Worm (Caenorhabditis elegans) whole organism, late embryonic: ENCODE results near the gene ZK1127.5.

Experiments used
- C08G9.2 ChIP-seq: sonication (generic microtip); optimal IDR thresholded peaks from 2 replicates; lab custom pipeline; 2016; ENCODE audit warnings: mild to moderate bottlenecking, missing genetic modification characterization, moderate library complexity, missing compliant biosample characterization
- C38D4.7 ChIP-seq: fragments of 200-800 bp; sonication (Bioruptor generic); optimal IDR thresholded peaks from 2 replicates; lab custom pipeline; 2018; ENCODE audit warnings: mild to moderate bottlenecking, missing genetic modification characterization, moderate library complexity, missing compliant biosample characterization
- F13H6.1 ChIP-seq: sonication (generic microtip); optimal IDR thresholded peaks from 2 replicates; lab custom pipeline; 2016; ENCODE audit warnings: missing genetic modification characterization, missing compliant biosample characterization
- K09A11.1 ChIP-seq: sonication (generic microtip); optimal IDR thresholded peaks from 2 replicates; lab custom pipeline; 2017; ENCODE audit warnings: antibody characterized with exemption, mild to moderate bottlenecking, missing genetic modification characterization, missing compliant biosample characterization; ENCODE audit not compliant: insufficient read depth
- Y22D7AL.16 ChIP-seq: sonication (generic microtip); optimal IDR thresholded peaks from 2 replicates; lab custom pipeline; 2016; ENCODE audit warnings: missing genetic modification characterization, missing compliant biosample characterization
- ahr-1 ChIP-seq: sonication (generic microtip); optimal IDR thresholded peaks from 2 replicates; lab custom pipeline; 2016; ENCODE audit warnings: missing genetic modification characterization, missing compliant biosample characterization
- ceh-14 ChIP-seq: sonication (generic microtip); optimal IDR thresholded peaks from 2 replicates; lab custom pipeline; 2016; ENCODE audit warnings: missing genotype, missing genetic modification characterization, missing compliant biosample characterization
- ceh-18 ChIP-seq: sonication (generic microtip); optimal IDR thresholded peaks from 2 replicates; lab custom pipeline; 2016; ENCODE audit warnings: missing genetic modification characterization, missing compliant biosample characterization
- ceh-2 ChIP-seq: sonication (generic microtip); optimal IDR thresholded peaks from 2 replicates; lab custom pipeline; 2016; ENCODE audit warnings: missing genotype, missing genetic modification characterization, missing compliant biosample characterization
- ceh-22 ChIP-seq: sonication (generic microtip); optimal IDR thresholded peaks from 2 replicates; lab custom pipeline; 2017; ENCODE audit warnings: missing biosample characterization, missing genetic modification characterization
- ceh-45 ChIP-seq: fragments of 200-800 bp; sonication (Bioruptor generic); IDR thresholded peaks from 2 replicates; pipeline ENCODE4 v1.3.6; 2022; ENCODE audit warnings: missing genetic modification reagents, missing genetic modification characterization, missing compliant biosample characterization
- ceh-48 ChIP-seq: sonication (generic microtip); optimal IDR thresholded peaks from 2 replicates; lab custom pipeline; 2016; ENCODE audit warnings: missing genetic modification characterization, inconsistent platforms, missing compliant biosample characterization
- ceh-9 ChIP-seq: sonication (generic microtip); optimal IDR thresholded peaks from 2 replicates; lab custom pipeline; 2016; ENCODE audit warnings: mild to moderate bottlenecking, missing genetic modification characterization, inconsistent platforms, missing compliant biosample characterization
- elt-2 ChIP-seq: sonication (generic microtip); optimal IDR thresholded peaks from 2 replicates; lab custom pipeline; 2016; ENCODE audit warnings: missing genetic modification reagents, missing genetic modification characterization, missing compliant biosample characterization
- elt-4 ChIP-seq: sonication (generic microtip); optimal IDR thresholded peaks from 2 replicates; lab custom pipeline; 2016; ENCODE audit warnings: missing genetic modification characterization, missing compliant biosample characterization
- eyg-1 ChIP-seq: sonication (generic microtip); optimal IDR thresholded peaks from 2 replicates; lab custom pipeline; 2016; ENCODE audit warnings: missing genotype, missing genetic modification characterization, missing compliant biosample characterization
- fax-1 ChIP-seq: sonication (generic microtip); optimal IDR thresholded peaks from 2 replicates; lab custom pipeline; 2016; ENCODE audit warnings: missing genotype, missing genetic modification characterization, missing compliant biosample characterization
- fkh-10 ChIP-seq: fragments of 150-350 bp; optimal IDR thresholded peaks from 2 replicates; lab custom pipeline; 2014; ENCODE audit warnings: missing biosample characterization, missing genetic modification reagents, missing genetic modification characterization
- fkh-6 ChIP-seq: sonication (generic microtip); optimal IDR thresholded peaks from 2 replicates; lab custom pipeline; 2016; ENCODE audit warnings: missing genetic modification characterization, missing compliant biosample characterization
- hlh-15 ChIP-seq: sonication (generic microtip); optimal IDR thresholded peaks from 2 replicates; lab custom pipeline; 2016; ENCODE audit warnings: missing genetic modification characterization, missing compliant biosample characterization
- hlh-6 ChIP-seq: sonication (generic microtip); optimal IDR thresholded peaks from 2 replicates; lab custom pipeline; 2016; ENCODE audit warnings: missing genotype, missing genetic modification characterization, missing compliant biosample characterization
- madf-2 ChIP-seq: sonication (generic microtip); optimal IDR thresholded peaks from 2 replicates; lab custom pipeline; 2017; ENCODE audit warnings: missing genetic modification characterization, missing compliant biosample characterization
- pha-2 ChIP-seq: sonication (generic microtip); optimal IDR thresholded peaks from 2 replicates; lab custom pipeline; 2017; ENCODE audit warnings: mild to moderate bottlenecking, missing genetic modification characterization, missing compliant biosample characterization
- pha-4 ChIP-seq: fragments of 150-350 bp; optimal IDR thresholded peaks from 2 replicates; lab custom pipeline; 2018; ENCODE audit warnings: missing biosample characterization, missing genetic modification reagents, missing genetic modification characterization
- pqm-1 ChIP-seq: sonication (generic microtip); optimal IDR thresholded peaks from 2 replicates; lab custom pipeline; 2016; ENCODE audit warnings: missing genetic modification characterization, missing compliant biosample characterization
- pros-1 ChIP-seq: fragments of 150-350 bp; optimal IDR thresholded peaks from 2 replicates; lab custom pipeline; 2014; ENCODE audit warnings: missing biosample characterization, missing genetic modification reagents, missing genetic modification characterization
- rnt-1 ChIP-seq: sonication (generic microtip); optimal IDR thresholded peaks from 2 replicates; lab custom pipeline; 2016; ENCODE audit warnings: missing genetic modification characterization, missing compliant biosample characterization
- sox-2 ChIP-seq: fragments of 200-800 bp; sonication (Bioruptor generic); IDR thresholded peaks from 2 replicates; pipeline ENCODE4 v1.3.6; 2022; ENCODE audit warnings: missing genetic modification reagents, missing genetic modification characterization, missing compliant biosample characterization
- syd-9 ChIP-seq: sonication (generic microtip); optimal IDR thresholded peaks from 2 replicates; lab custom pipeline; 2016; ENCODE audit warnings: mild to moderate bottlenecking, missing genetic modification characterization, moderate library complexity, missing compliant biosample characterization
- ttx-3 ChIP-seq: sonication (generic microtip); optimal IDR thresholded peaks from 2 replicates; lab custom pipeline; 2016; ENCODE audit warnings: missing genetic modification reagents, missing genetic modification characterization, missing compliant biosample characterization
- unc-3 ChIP-seq, 2 experiments: fragments of 200-800 bp in 1 of 2; sonication (Bioruptor generic) in 1 of 2; sonication (generic microtip) in 1 of 2; conservative IDR thresholded peaks in 1 of 2; optimal IDR thresholded peaks in 1 of 2; 2 replicates each; pipeline versions ENCODE4 v1.3.6 to Lab custom; 2016 to 2022; ENCODE audit warnings: missing compliant biosample characterization in 2 of 2, missing genetic modification characterization in 2 of 2, missing genetic modification reagents in 1 of 2
- unc-55 ChIP-seq: sonication (generic microtip); optimal IDR thresholded peaks from 2 replicates; lab custom pipeline; 2017; ENCODE audit warnings: missing biosample characterization, missing genetic modification reagents, missing genetic modification characterization
- unc-86 ChIP-seq: sonication (generic microtip); optimal IDR thresholded peaks from 2 replicates; lab custom pipeline; 2016; ENCODE audit warnings: missing genetic modification characterization, missing compliant biosample characterization
- ztf-16 ChIP-seq: sonication (generic microtip); optimal IDR thresholded peaks from 2 replicates; lab custom pipeline; 2017; ENCODE audit warnings: missing genetic modification characterization, missing compliant biosample characterization

ZK1127.5 gene

DNA sequence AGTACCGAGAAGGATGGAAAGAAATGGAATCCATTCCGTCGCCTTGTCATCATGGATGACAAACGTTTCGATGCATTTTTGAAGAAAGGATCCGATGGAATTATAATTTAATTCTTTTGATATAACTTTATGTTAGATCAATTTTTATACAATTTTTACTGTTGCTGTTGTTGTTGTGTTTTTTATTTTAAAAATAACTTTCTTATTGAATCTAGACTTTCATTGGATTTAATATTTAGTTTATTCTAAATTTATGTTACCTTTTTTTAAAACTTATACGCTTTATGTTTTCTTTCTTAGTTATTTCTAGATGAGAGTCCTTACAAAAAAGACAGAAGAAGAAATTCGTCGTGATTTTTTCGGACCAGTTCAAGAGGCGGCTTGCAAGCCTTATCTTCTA lies 4.5 kb downstream of the ZK1127.5 start, which contains the start of gene ZK1127.3:
TSS of gene ZK1127.3 (plus strand) at position 301 of the 400 bp plus-strand sequence.
- TF ChIP-seq ahr-1 (tag; lab: Kevin White, UChicago) (no peak), sox-2 (GFP tag; lab: Robert Waterston, UW) (no peak), hlh-6 (tag; lab: Kevin White, UChicago) (no peak), ceh-45 (GFP tag; lab: Robert Waterston, UW) (no peak), C38D4.7 (GFP tag; lab: Kevin White, UChicago) (no peak), madf-2 (tag; lab: Kevin White, UChicago) (no peak), fkh-6 (tag; lab: Kevin White, UChicago) (no peak), pqm-1 (no peak), unc-55 (no peak), pha-4 (tag; lab: Kevin White, UChicago) (no peak), ttx-3 (tag; lab: Kevin White, UChicago) (no peak), rnt-1 (tag; lab: Kevin White, UChicago) (no peak), fax-1 (tag; lab: Kevin White, UChicago) (no peak)
- TF ChIP-seq, all 69 proteins: peak for 0

DNA sequence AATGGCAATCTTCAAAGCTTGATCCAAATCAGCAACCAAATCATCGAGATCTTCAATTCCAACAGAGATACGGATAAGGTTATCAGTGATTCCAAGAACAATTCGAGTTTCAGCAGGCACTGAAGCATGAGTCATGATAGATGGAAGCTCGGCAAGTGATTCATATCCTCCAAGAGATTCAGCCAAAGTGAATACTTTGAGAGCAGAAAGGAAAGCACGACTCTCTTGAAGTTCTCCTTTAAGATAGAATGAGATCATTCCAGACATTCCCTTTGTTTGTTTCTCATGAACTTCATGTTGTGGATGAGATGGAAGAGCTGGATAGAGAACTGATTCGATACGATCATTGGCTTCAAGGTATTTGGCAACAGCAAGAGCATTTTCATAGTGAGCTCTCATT lies 5.9 kb downstream of the ZK1127.5 start:
- TF ChIP-seq elt-2 (tag; lab: Kevin White, UChicago) = no peak
- no peak for TF ChIP-seq fkh-6 (tag; lab: Kevin White, UChicago)
- TF ChIP-seq hlh-15 (tag; lab: Kevin White, UChicago) = no peak
- no peak for TF ChIP-seq elt-4 (tag; lab: Kevin White, UChicago)
- no peak for TF ChIP-seq pha-2 (tag; lab: Kevin White, UChicago)
- TF ChIP-seq Y22D7AL.16 (tag; lab: Kevin White, UChicago) = no peak
- no peak for TF ChIP-seq ceh-9 (tag; lab: Kevin White, UChicago)
- TF ChIP-seq K09A11.1 (tag; lab: Kevin White, UChicago) = no peak
- no peak for TF ChIP-seq ceh-48 (tag; lab: Kevin White, UChicago)
- no peak for TF ChIP-seq unc-86 (tag; lab: Kevin White, UChicago)

DNA sequence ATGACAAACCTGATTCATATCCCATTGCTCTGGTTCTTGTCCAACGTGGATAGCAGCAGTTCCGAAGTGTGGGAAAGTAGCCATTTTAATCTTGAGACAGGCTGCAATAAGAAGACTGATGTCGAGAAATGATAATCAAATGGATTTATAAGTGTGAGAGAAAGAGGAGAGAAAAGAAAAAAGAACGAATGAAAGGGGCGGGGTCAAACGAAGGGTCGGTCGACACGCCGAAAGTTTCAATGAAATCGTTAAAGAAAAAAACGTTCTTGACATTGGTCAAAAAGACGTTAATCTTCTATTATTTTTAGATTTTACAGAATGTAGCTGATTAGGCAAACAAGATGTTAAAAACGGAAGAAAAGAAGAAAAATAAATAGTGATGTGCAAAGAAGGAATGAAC lies 7.4 kb downstream of the ZK1127.5 start, which contains the start of gene cth-2:
TSS of gene cth-2 (minus strand) at position 101 of the 400 bp plus-strand sequence.
- TF ChIP-seq ceh-48 (tag; lab: Kevin White, UChicago) (no peak), ceh-14 (tag; lab: Kevin White, UChicago) (no peak), C08G9.2 (tag; lab: Kevin White, UChicago) (no peak), hlh-15 (tag; lab: Kevin White, UChicago) (no peak), ceh-22 (tag; lab: Kevin White, UChicago) (no peak), eyg-1 (tag; lab: Kevin White, UChicago) (no peak), ztf-16 (tag; lab: Kevin White, UChicago) (no peak), ceh-18 (tag; lab: Kevin White, UChicago) (no peak), ceh-45 (GFP tag; lab: Robert Waterston, UW) (no peak), unc-3 (GFP tag; conservative IDR thresholded peaks at IDR 0.05; lab: Robert Waterston, UW) (no peak), unc-3 (tag; optimal IDR thresholded peaks at IDR 0.05; lab: Kevin White, UChicago) (no peak), pros-1 (tag; lab: Kevin White, UChicago) (no peak), syd-9 (tag; lab: Kevin White, UChicago) (no peak), fkh-6 (tag; lab: Kevin White, UChicago) (no peak), F13H6.1 (tag; lab: Kevin White, UChicago) (no peak)

DNA sequence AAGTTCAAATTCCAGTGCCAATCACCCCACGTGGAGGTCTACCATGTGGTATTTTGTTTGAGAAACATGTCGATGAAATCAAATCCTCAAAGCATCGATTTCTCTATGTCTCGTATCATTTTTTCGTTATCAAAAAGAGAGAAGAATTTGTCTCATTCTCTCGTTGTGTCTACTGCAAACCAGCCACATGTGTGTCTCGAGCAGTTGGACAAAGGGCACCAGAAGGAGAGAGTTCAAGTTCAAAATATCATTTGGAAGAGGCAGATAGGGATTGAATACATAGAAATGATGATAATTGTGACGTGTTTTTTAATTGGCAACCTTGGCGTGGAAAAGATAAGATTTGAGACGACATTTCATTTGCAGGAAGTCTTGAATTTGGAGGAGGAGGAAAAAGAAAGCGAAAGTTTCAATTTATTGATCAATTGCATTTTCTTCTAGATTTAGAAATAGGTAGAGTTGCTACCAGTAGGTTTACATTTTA lies 8.8 kb downstream of the ZK1127.5 start:
- TF ChIP-seq fkh-10 = no peak
- TF ChIP-seq elt-2 (tag; lab: Kevin White, UChicago) = peak; percentile 38
- TF ChIP-seq ceh-2 (tag; lab: Kevin White, UChicago) = no peak
